Fruit fly (Drosophila melanogaster) S2 (cell line): ENCODE data around the gene Alp1.

Experiments used
- CG8478 ChIP-seq: fragments of >200 bp; optimal IDR thresholded peaks from 2 replicates; lab custom pipeline; 2018
- CTCF ChIP-seq, 2 experiments: fragments of >200 bp; optimal IDR thresholded peaks; 2 replicates each; lab custom pipeline; 2018

The Alp1 gene

dm6 chr3L:21444719-21445118 is at the start of gene Alp1:
Alp1 (minus strand) TSS chr3L:21444819.
- no peak for TF ChIP-seq CTCF (optimal IDR thresholded peaks at IDR 0.05; lab: Kevin White, UChicago)
- TF ChIP-seq CG8478 (lab: Kevin White, UChicago), result no peak

dm6 chr3L:21492723-21493316 is 48.2 kb upstream of the Alp1 start, which contains the start of the genes CG7202 and CG7519:
CG7202 (minus strand) TSS chr3L:21492773.
CG7519 (plus strand) TSS chr3L:21493083.
- TF ChIP-seq CG8478 (lab: Kevin White, UChicago), result no peak
- TF ChIP-seq CTCF (optimal IDR thresholded peaks at IDR 0.05; lab: Kevin White, UChicago), result no peak

DNA sequence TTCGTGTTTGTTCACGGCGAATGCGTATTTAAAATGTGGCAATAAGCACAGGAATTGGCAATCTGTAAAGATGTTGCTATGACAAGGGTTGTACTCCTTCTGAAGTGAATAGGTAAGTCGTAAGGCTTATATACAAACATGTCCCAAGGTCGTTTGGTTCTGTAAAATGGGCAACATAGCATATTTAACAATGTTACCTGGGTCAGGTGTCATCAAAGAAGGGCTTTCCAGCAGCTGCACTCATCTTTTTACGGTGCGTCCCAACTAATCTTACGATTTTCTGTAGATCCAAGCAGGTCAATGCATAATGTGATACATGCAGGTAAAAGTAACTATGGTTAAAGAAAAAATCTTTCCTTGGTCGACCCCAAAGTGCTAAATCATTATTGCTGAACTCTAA is 45.9 kb upstream of the Alp1 start, which contains the start of gene Neu2:
Gene Neu2, minus strand, starts transcription at position 101 of the 400 bp plus-strand sequence.
- TF ChIP-seq CTCF (optimal IDR thresholded peaks at IDR 0.05; lab: Kevin White, UChicago) (no peak), CG8478 (lab: Kevin White, UChicago) (no peak)

DNA sequence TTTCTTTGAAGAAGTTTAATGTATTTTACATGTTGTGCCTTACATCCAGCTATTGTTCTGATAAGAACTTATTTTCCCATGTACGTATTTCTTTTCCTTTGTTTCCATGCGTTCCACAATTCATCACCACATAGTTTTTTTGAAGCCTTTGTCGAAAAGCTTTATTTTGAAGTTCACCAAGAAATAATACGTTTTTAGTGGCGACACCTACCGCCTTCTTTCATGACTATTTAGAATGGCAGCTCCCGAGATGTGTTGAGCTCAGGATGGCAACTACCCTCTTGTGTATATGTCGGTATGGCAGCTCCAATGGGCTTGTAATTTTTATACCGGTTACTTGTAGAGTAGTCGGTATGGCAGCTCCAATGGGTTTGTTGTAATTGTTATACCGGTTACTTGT is 39.2 kb upstream of the Alp1 start:
- TF ChIP-seq CTCF (optimal IDR thresholded peaks at IDR 0.05; lab: Kevin White, UChicago), result peak; percentile 99
- TF ChIP-seq CG8478 (lab: Kevin White, UChicago), result no peak

dm6 chr3L:21482100-21482499 is 37.5 kb upstream of the Alp1 start:
- no peak for TF ChIP-seq CG8478 (lab: Kevin White, UChicago)
- no peak for TF ChIP-seq CTCF (optimal IDR thresholded peaks at IDR 0.05; lab: Kevin White, UChicago)

dm6 chr3L:21479636-21480035 is 35.0 kb upstream of the Alp1 start:
- no peak for TF ChIP-seq CG8478 (lab: Kevin White, UChicago)
- TF ChIP-seq CTCF (optimal IDR thresholded peaks at IDR 0.05; lab: Kevin White, UChicago), result no peak

- TF ChIP-seq CTCF (optimal IDR thresholded peaks at IDR 0.05; lab: Kevin White, UChicago) (no peak), CG8478 (lab: Kevin White, UChicago) (no peak)
Measured at dm6 chr3L:21477866-21478265, 33.2 kb upstream of the Alp1 start.

DNA sequence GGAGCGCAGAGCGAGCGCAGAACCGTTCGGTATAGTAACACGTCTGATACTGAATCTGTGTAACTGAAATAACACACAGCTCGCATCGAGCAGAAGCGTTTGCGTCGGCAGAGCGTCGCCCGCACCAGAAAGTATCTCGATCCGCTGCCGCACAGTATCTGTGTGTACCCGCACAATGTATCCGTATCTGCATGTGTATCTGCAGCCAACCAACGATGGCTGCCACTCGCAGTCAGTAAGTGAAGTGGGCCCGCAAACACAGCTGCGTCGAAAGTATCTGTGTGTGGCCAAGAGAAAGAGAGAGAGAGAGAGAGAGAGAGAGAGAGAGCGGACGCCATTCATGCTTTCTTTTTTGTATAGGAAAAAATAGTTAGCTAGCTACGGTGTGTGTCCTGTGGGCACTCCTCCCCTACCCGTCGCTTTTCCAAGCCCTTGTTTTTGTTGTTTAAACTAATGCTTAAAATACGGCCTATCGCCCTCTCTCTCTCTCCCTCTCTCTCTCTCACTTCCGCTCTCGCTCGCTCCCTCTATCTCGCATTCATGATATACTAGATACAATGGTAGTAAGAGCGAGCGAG is 31.9 kb upstream of the Alp1 start, which contains the start of gene croc:
Gene croc, minus strand, starts transcription at position 51 of the 578 bp plus-strand sequence.
- TF ChIP-seq CG8478 (lab: Kevin White, UChicago) (no peak), CTCF (optimal IDR thresholded peaks at IDR 0.05; lab: Kevin White, UChicago) (peak in 1 of 2 experiments; percentile 12)

- TF ChIP-seq CTCF (optimal IDR thresholded peaks at IDR 0.05; lab: Kevin White, UChicago) (no peak), CG8478 (lab: Kevin White, UChicago) (no peak)
Measured at dm6 chr3L:21471895-21472294, 27.3 kb upstream of the Alp1 start.

DNA sequence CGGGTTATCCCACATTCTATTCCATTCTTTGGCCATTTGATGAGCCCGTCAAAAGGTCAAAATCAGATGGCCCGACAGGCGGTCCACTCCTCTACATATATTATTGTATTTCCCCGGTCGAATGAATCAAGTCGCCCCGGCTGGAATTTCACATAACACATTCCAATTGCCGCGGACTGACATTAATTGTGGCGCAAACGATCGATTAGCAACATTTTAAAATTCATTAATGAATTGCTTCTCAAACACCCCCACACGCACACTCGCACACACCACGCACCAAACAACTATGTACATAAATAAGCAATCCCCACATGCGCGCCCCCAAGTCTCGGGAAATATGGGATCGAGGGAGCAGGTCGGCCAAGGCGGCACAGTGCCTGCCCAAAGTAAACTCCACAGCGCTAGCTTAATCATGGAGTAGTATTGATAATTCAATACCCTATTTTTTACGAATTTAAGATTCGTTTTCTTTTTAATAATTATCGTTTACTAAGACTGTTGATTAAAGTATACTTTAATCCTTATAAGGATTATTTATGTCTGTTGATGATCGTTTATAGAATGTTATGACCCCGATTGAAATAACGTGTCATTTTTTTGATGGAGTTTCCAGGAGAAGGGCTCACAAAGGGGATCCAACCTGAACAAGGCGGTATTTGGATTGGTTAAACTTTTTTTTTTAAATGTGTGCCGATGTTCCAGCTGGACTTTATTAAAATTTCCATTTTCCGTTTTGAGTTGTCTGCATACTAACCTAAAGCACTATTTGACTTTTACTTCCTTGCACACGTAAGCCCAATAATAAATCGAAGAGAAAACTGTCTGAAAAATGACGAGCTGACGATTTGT is 20.9 kb upstream of the Alp1 start:
- TF ChIP-seq CTCF (optimal IDR thresholded peaks at IDR 0.05; lab: Kevin White, UChicago), result no peak
- TF ChIP-seq CG8478 (lab: Kevin White, UChicago), result no peak

dm6 chr3L:21464240-21464639 is 19.6 kb upstream of the Alp1 start:
- TF ChIP-seq CTCF (optimal IDR thresholded peaks at IDR 0.05; lab: Kevin White, UChicago), result no peak
- no peak for TF ChIP-seq CG8478 (lab: Kevin White, UChicago)

- no peak for TF ChIP-seq CTCF (optimal IDR thresholded peaks at IDR 0.05; lab: Kevin White, UChicago)
- TF ChIP-seq CG8478 (lab: Kevin White, UChicago), result no peak
Measured at dm6 chr3L:21462860-21463259, 18.2 kb upstream of the Alp1 start.

DNA sequence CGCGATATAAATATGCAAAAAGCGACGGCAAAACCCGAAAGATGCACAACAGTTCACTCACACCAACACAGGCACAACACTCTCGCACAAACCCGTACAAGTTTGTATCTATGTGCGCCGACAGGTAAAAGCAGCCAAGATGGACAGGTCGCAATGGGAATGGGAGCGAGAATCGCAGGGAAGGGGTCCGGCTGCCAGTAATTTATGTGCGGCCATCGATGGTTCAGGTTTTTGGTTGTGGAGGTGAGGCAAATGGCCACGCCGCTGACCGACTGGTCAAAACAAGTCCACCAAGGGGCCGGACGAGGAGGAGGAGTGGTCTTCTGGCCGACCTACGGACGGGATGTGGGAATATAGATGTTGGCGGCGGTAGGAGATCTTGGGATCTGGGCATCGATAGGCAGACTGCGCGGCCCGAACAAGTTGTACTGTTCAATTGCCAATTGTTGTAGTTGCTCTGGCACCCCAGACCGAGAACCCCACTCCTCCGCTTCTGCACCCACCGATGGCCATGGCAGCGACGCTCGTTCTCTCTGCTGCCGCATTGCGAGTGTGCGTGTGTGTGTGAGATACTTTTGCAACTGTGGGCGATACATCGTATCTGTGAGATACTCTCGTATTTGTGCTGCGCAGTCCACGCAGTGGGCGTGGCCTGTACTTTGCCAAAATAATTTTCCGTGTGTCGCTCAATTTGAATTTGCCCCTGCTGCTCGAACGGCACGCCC is 15.7 kb upstream of the Alp1 start:
- TF ChIP-seq CG8478 (lab: Kevin White, UChicago), result no peak
- no peak for TF ChIP-seq CTCF (optimal IDR thresholded peaks at IDR 0.05; lab: Kevin White, UChicago)

DNA sequence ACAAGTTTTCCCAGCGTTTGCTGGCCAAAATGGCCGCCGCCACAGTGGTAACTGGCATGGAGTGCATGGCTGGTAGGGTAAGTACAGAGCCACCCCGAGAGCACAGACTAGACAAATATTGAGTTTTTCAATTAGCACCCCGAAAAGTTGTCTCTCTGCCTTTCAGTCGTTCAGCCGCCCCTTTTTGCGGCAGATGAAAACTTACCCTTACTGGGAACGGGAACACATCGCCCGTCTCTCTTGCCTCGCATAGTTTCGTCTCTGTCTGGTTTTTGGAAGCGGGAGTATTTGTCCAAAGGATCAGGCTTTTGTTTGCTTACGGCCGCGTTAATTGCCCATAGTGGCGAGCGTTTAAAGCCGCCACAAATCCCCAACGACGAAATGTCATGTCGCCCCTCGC is 14.1 kb upstream of the Alp1 start:
- TF ChIP-seq CG8478 (lab: Kevin White, UChicago) (no peak), CTCF (optimal IDR thresholded peaks at IDR 0.05; lab: Kevin White, UChicago) (no peak)
